Fruit fly (Drosophila melanogaster): Measurements from ENCODE around the gene CG3868.
A peak's percentile ranks its signal among the peaks of the same experiment; 100 is the strongest.

The CG3868 gene

dm6 chr3L:14448321-14449043, 46.0 kb upstream of the CG3868 start (continued):
- TF ChIP-seq Six4 (GFP tag; optimal IDR thresholded peaks at IDR 0.05) (peak; percentile 86), CG7556 (GFP tag; optimal IDR thresholded peaks at IDR 0.05) (peak; percentile 89), NC2β (GFP tag; optimal IDR thresholded peaks at IDR 0.05) (peak; percentile 87), CG12744 (GFP tag; optimal IDR thresholded peaks at IDR 0.05) (peak; percentile 79), CG1024 (GFP tag; IDR thresholded peaks at IDR 0.05) (peak; percentile 85), Hr3 (GFP tag; optimal IDR thresholded peaks at IDR 0.05) (peak; percentile 90), CG18619 (GFP tag; optimal IDR thresholded peaks at IDR 0.05) (peak; percentile 79), CG9876 (GFP tag; optimal IDR thresholded peaks at IDR 0.05) (peak; percentile 9), B-H2 (GFP tag; optimal IDR thresholded peaks at IDR 0.05) (no peak), ham (GFP tag; IDR thresholded peaks at IDR 0.05) (no peak), Mad (GFP tag; optimal IDR thresholded peaks at IDR 0.05) (peak; percentile 86), D19B (GFP tag; optimal IDR thresholded peaks at IDR 0.05) (peak; percentile 26), CG8359 (GFP tag; optimal IDR thresholded peaks at IDR 0.05; ENCODE audit: borderline replicate concordance) (peak; percentile 83), CG16863 (GFP tag; optimal IDR thresholded peaks at IDR 0.05) (peak; percentile 89), Usf (GFP tag; optimal IDR thresholded peaks at IDR 0.05) (peak; percentile 65), CG12659 (GFP tag; optimal IDR thresholded peaks at IDR 0.05) (peak; percentile 89), ken (GFP tag; IDR thresholded peaks at IDR 0.05) (peak; percentile 89), Bgb (GFP tag; IDR thresholded peaks at IDR 0.05; ENCODE audit: partially characterized antibody) (no peak), CG8290 (GFP tag; optimal IDR thresholded peaks at IDR 0.05) (peak; percentile 89), CG8290 (tag; optimal IDR thresholded peaks at IDR 0.05) (peak; percentile 43 to 75), CG17359 (tag; optimal IDR thresholded peaks at IDR 0.05) (peak; percentile 95), Drgx (GFP tag; IDR thresholded peaks at IDR 0.05) (peak; percentile 98), YL-1 (GFP tag; optimal IDR thresholded peaks at IDR 0.05) (peak; percentile 20), CG1603 (tag; optimal IDR thresholded peaks at IDR 0.05) (peak; percentile 96), MTF-1 (GFP tag; optimal IDR thresholded peaks at IDR 0.05; ENCODE audit: borderline replicate concordance) (peak; percentile 83), CG17568 (GFP tag; optimal IDR thresholded peaks at IDR 0.05) (peak; percentile 92), stwl (tag; optimal IDR thresholded peaks at IDR 0.05) (peak; percentile 75), CrebB (tag; optimal IDR thresholded peaks at IDR 0.05) (peak; percentile 83), CG2199 (GFP tag; IDR thresholded peaks at IDR 0.05) (peak; percentile 82; the same call in 1 of the 3 replicates), sens-2 (GFP tag; IDR thresholded peaks at IDR 0.05) (peak; percentile 89), HmgZ (tag; optimal IDR thresholded peaks at IDR 0.05) (peak; percentile 55), Lpt (GFP tag; optimal IDR thresholded peaks at IDR 0.05) (no peak), hb (GFP tag; IDR thresholded peaks at IDR 0.05; ENCODE audit: partially characterized antibody) (no peak), CG7271 (tag; optimal IDR thresholded peaks at IDR 0.05) (peak; percentile 98), ase (GFP tag; IDR thresholded peaks at IDR 0.05) (peak; percentile 77; the same call in 2 of the 3 replicates), vvl (GFP tag; IDR thresholded peaks at IDR 0.05) (peak; percentile 96), psq (GFP tag; optimal IDR thresholded peaks at IDR 0.05) (peak; percentile 75), CG12391 (tag; optimal IDR thresholded peaks at IDR 0.05) (peak; percentile 97), ttk (GFP tag; IDR thresholded peaks at IDR 0.05) (peak; percentile 92), al (GFP tag; IDR thresholded peaks at IDR 0.05) (peak; percentile 53), cas (GFP tag; IDR thresholded peaks at IDR 0.05) (no peak), NfI (GFP tag; optimal IDR thresholded peaks at IDR 0.05) (peak; percentile 83), E2f1 (GFP tag; IDR thresholded peaks at IDR 0.05) (peak; percentile 93), CkIIα-i1 (GFP tag; IDR thresholded peaks at IDR 0.05) (no peak), chif (GFP tag; optimal IDR thresholded peaks at IDR 0.05) (peak; percentile 81 to 95), Vsx1 (GFP tag; optimal IDR thresholded peaks at IDR 0.05) (peak; percentile 83), CG14667 (GFP tag; IDR thresholded peaks at IDR 0.05) (peak; percentile 79), MBD-R2 (GFP tag; IDR thresholded peaks at IDR 0.05) (peak; percentile 59), knrl (GFP tag; IDR thresholded peaks at IDR 0.05; ENCODE audit: partially characterized antibody) (no peak), CG7963 (GFP tag; IDR thresholded peaks at IDR 0.05; ENCODE audit: partially characterized antibody) (no peak)
